Fruit fly (Drosophila melanogaster) whole organism, embryonic: ENCODE measurements around the gene Kr-h2.

Experiments
- BEAF-32 ChIP-seq: fragments of 200-800 bp; sonication (Bioruptor generic); optimal IDR thresholded peaks from 3 replicates; lab custom pipeline; 2017; ENCODE audit warnings: missing biosample characterization, missing genetic modification characterization, mild to moderate bottlenecking, moderate library complexity, missing genetic modification reagents
- CG10209 ChIP-seq: fragments of 200-800 bp; sonication (Bioruptor generic); optimal IDR thresholded peaks from 3 replicates; lab custom pipeline; 2017; ENCODE audit warnings: missing biosample characterization, mild to moderate bottlenecking, missing genetic modification characterization, missing genetic modification reagents
- CG11398 ChIP-seq: fragments of 200-800 bp; sonication (Bioruptor generic); optimal IDR thresholded peaks from 2 replicates; lab custom pipeline; 2016; ENCODE audit warnings: missing biosample characterization, missing genetic modification characterization
- CG11560 ChIP-seq: fragments of 200-800 bp; sonication (Bioruptor generic); IDR thresholded peaks from 3 replicates; pipeline ENCODE4 v1.3.6; 2022; ENCODE audit warnings: missing biosample characterization, missing genetic modification characterization
- CG14014 ChIP-seq: fragments of 200-800 bp; sonication (Bioruptor generic); IDR thresholded peaks from 2 replicates; pipeline ENCODE4 v1.3.6; 2022; ENCODE audit warnings: missing biosample characterization, missing genetic modification characterization
- CG15479 ChIP-seq: fragments of 200-800 bp; sonication (Bioruptor generic); optimal IDR thresholded peaks from 3 replicates; lab custom pipeline; 2019; ENCODE audit warnings: missing biosample characterization, mild to moderate bottlenecking, missing genetic modification characterization, moderate library complexity
- CG1603 ChIP-seq: fragments of 200-800 bp; sonication (Bioruptor generic); optimal IDR thresholded peaks from 2 replicates; lab custom pipeline; 2019; ENCODE audit warnings: missing biosample characterization, mild to moderate bottlenecking, missing genetic modification characterization, moderate library complexity
- CG16863 ChIP-seq: fragments of 200-800 bp; sonication (Bioruptor generic); optimal IDR thresholded peaks from 3 replicates; lab custom pipeline; 2016; ENCODE audit warnings: missing biosample characterization, missing genetic modification characterization
- CG17612 ChIP-seq: fragments of 200-800 bp; sonication (Bioruptor generic); IDR thresholded peaks from 2 replicates; pipeline ENCODE4 v1.3.6; 2022; ENCODE audit warnings: missing biosample characterization, missing genetic modification characterization
- CG18599 ChIP-seq: fragments of 200-800 bp; sonication (Bioruptor generic); optimal IDR thresholded peaks from 3 replicates; lab custom pipeline; 2017; ENCODE audit warnings: missing biosample characterization, missing genetic modification characterization, mild to moderate bottlenecking, moderate library complexity, missing genetic modification reagents
- CG2129 ChIP-seq: fragments of 200-800 bp; sonication (Bioruptor generic); IDR thresholded peaks from 2 replicates; pipeline ENCODE4 v1.3.6; 2022; ENCODE audit warnings: missing biosample characterization, missing genetic modification characterization; ENCODE audit not compliant: partially characterized antibody
- CG3163 ChIP-seq: fragments of 200-800 bp; sonication (Bioruptor generic); optimal IDR thresholded peaks from 3 replicates; lab custom pipeline; 2016; ENCODE audit warnings: missing biosample characterization, missing genetic modification characterization
- CG34224 ChIP-seq: fragments of 200-800 bp; sonication (Bioruptor generic); IDR thresholded peaks from 3 replicates; pipeline ENCODE4 v1.3.6; 2022; ENCODE audit warnings: missing biosample characterization, missing genetic modification characterization; ENCODE audit not compliant: partially characterized antibody
- CG3995 ChIP-seq: fragments of 200-800 bp; sonication (Bioruptor generic); optimal IDR thresholded peaks from 3 replicates; lab custom pipeline; 2016; ENCODE audit warnings: missing biosample characterization, missing genetic modification characterization
- CG8281 ChIP-seq: fragments of 200-800 bp; sonication (Bioruptor generic); optimal IDR thresholded peaks from 2 replicates; lab custom pipeline; 2018; ENCODE audit warnings: missing biosample characterization, mild to moderate bottlenecking, missing genetic modification characterization, moderate library complexity
- CG8765 ChIP-seq: fragments of 200-800 bp; sonication (Bioruptor generic); IDR thresholded peaks from 2 replicates; pipeline ENCODE4 v1.3.6; 2022; ENCODE audit warnings: missing biosample characterization, missing genetic modification characterization
- Deaf1 ChIP-seq: fragments of 200-800 bp; optimal IDR thresholded peaks from 3 replicates; lab custom pipeline; 2019; ENCODE audit warnings: missing biosample characterization, mild to moderate bottlenecking, missing genetic modification characterization, moderate library complexity
- E2f1 ChIP-seq: fragments of 200-800 bp; sonication (Bioruptor generic); IDR thresholded peaks from 2 replicates; pipeline ENCODE4 v1.3.6; 2022; ENCODE audit warnings: missing biosample characterization, missing genetic modification characterization
- E2f2 ChIP-seq: fragments of 200-800 bp; sonication (Bioruptor generic); IDR thresholded peaks from 2 replicates; pipeline ENCODE4 v1.3.6; 2022; ENCODE audit warnings: missing biosample characterization, missing genetic modification characterization
- Ets97D ChIP-seq: fragments of 200-800 bp; sonication (Bioruptor generic); optimal IDR thresholded peaks from 3 replicates; lab custom pipeline; 2016; ENCODE audit warnings: missing biosample characterization, missing genetic modification characterization
- Gsc ChIP-seq: fragments of 200-800 bp; sonication (Bioruptor generic); IDR thresholded peaks from 2 replicates; pipeline ENCODE4 v1.3.6; 2022; ENCODE audit warnings: missing biosample characterization, missing genetic modification characterization
- Gug ChIP-seq: fragments of 200-800 bp; sonication (Bioruptor generic); IDR thresholded peaks from 4 replicates; pipeline ENCODE4 v1.3.6; 2022; ENCODE audit warnings: missing biosample characterization, missing genetic modification characterization
- Jarid2 ChIP-seq: fragments of 200-800 bp; sonication (Bioruptor generic); optimal IDR thresholded peaks from 3 replicates; lab custom pipeline; 2017; ENCODE audit warnings: mild to moderate bottlenecking, missing biosample characterization, missing genetic modification reagents, missing genetic modification characterization
- MBD-R2 ChIP-seq: fragments of 200-800 bp; sonication (Bioruptor generic); IDR thresholded peaks from 2 replicates; pipeline ENCODE4 v1.3.6; 2022; ENCODE audit warnings: missing biosample characterization, missing genetic modification characterization
- NC2β ChIP-seq: fragments of 200-800 bp; sonication (Bioruptor generic); optimal IDR thresholded peaks from 2 replicates; lab custom pipeline; 2016; ENCODE audit warnings: missing biosample characterization, missing genetic modification characterization
- Nf-YA ChIP-seq: fragments of 200-800 bp; sonication (Bioruptor generic); IDR thresholded peaks from 2 replicates; pipeline ENCODE4 v1.3.6; 2022; ENCODE audit warnings: missing biosample characterization, missing genetic modification characterization
- Oaz ChIP-seq: fragments of 200-800 bp; sonication (Bioruptor generic); IDR thresholded peaks from 2 replicates; pipeline ENCODE4 v1.3.6; 2022; ENCODE audit warnings: missing biosample characterization, missing genetic modification characterization
- Opbp ChIP-seq: fragments of 200-800 bp; sonication (Bioruptor generic); IDR thresholded peaks from 3 replicates; pipeline ENCODE4 v1.3.6; 2022; ENCODE audit warnings: missing biosample characterization, missing genetic modification characterization; ENCODE audit not compliant: partially characterized antibody
- Ravus ChIP-seq: fragments of 200-800 bp; sonication (Bioruptor generic); IDR thresholded peaks from 2 replicates; pipeline ENCODE4 v1.3.6; 2022; ENCODE audit warnings: missing biosample characterization, missing genetic modification characterization
- Rfx ChIP-seq: fragments of 200-800 bp; sonication (Bioruptor generic); IDR thresholded peaks from 2 replicates; pipeline ENCODE4 v1.3.6; 2022; ENCODE audit warnings: missing biosample characterization, missing genetic modification characterization
- Sry-δ ChIP-seq: fragments of 200-800 bp; sonication (Bioruptor generic); optimal IDR thresholded peaks from 2 replicates; lab custom pipeline; 2016; ENCODE audit warnings: missing biosample characterization, missing genetic modification characterization
- abd-A ChIP-seq: fragments of 200-800 bp; sonication (Bioruptor generic); optimal IDR thresholded peaks from 3 replicates; lab custom pipeline; 2019; ENCODE audit warnings: missing biosample characterization, mild to moderate bottlenecking, missing genetic modification characterization, moderate library complexity
- aop ChIP-seq: fragments of 200-800 bp; sonication (Bioruptor generic); IDR thresholded peaks from 2 replicates; pipeline ENCODE4 v1.3.6; 2022; ENCODE audit warnings: missing biosample characterization, missing genetic modification characterization
- bcd ChIP-seq: fragments of 200-800 bp; sonication (Bioruptor generic); optimal IDR thresholded peaks from 2 replicates; lab custom pipeline; 2017; ENCODE audit warnings: missing biosample characterization, mild to moderate bottlenecking, missing genetic modification characterization
- bsh ChIP-seq, 2 experiments: fragments of 200-800 bp; sonication (Bioruptor generic); optimal IDR thresholded peaks; 2 replicates each; lab custom pipeline; 2017 to 2018; ENCODE audit warnings: mild to moderate bottlenecking in 2 of 2, missing biosample characterization in 2 of 2, missing genetic modification characterization in 2 of 2, moderate library complexity in 1 of 2
- cad ChIP-seq: fragments of >200 bp; optimal IDR thresholded peaks from 2 replicates; lab custom pipeline; 2017; ENCODE audit warnings: missing biosample characterization, missing genetic modification characterization
- cg ChIP-seq: fragments of 200-800 bp; sonication (Bioruptor generic); optimal IDR thresholded peaks from 3 replicates; lab custom pipeline; 2019; ENCODE audit warnings: missing biosample characterization, mild to moderate bottlenecking, missing genetic modification characterization, moderate library complexity
- esg ChIP-seq: fragments of 200-800 bp; sonication (Bioruptor generic); conservative IDR thresholded peaks from 2 replicates; pipeline ENCODE4 v1.3.6; 2022; ENCODE audit warnings: missing biosample characterization, missing genetic modification characterization
- fd64A ChIP-seq: fragments of 200-800 bp; sonication (Bioruptor generic); optimal IDR thresholded peaks from 3 replicates; lab custom pipeline; 2018; ENCODE audit warnings: missing biosample characterization, mild to moderate bottlenecking, missing genetic modification characterization
- fu2 ChIP-seq: fragments of 200-800 bp; sonication (Bioruptor generic); optimal IDR thresholded peaks from 2 replicates; lab custom pipeline; 2016; ENCODE audit warnings: missing biosample characterization, missing genetic modification characterization
- grau ChIP-seq: fragments of 200-800 bp; optimal IDR thresholded peaks from 3 replicates; lab custom pipeline; 2019; ENCODE audit warnings: missing biosample characterization, mild to moderate bottlenecking, missing genetic modification characterization, moderate library complexity
- gsb-n ChIP-seq: fragments of 200-800 bp; sonication (Bioruptor generic); optimal IDR thresholded peaks from 3 replicates; lab custom pipeline; 2018; ENCODE audit warnings: missing biosample characterization, mild to moderate bottlenecking, missing genetic modification characterization
- her ChIP-seq: fragments of 200-800 bp; sonication (Bioruptor generic); optimal IDR thresholded peaks from 2 replicates; lab custom pipeline; 2016; ENCODE audit warnings: missing biosample characterization, missing genetic modification characterization
- pan ChIP-seq, 4 experiments: fragments of >200 bp in 3 of 4; fragments of 200-800 bp in 1 of 4; sonication (Bioruptor generic) in 1 of 4; optimal IDR thresholded peaks in 3 of 4; IDR thresholded peaks in 1 of 4; 2 replicates each; pipeline versions ENCODE4 v1.3.6 to Lab custom; 2017 to 2022; ENCODE audit warnings: missing biosample characterization in 2 of 4, missing genetic modification characterization in 2 of 4, mixed read lengths in 1 of 4
- sc ChIP-seq, 3 experiments: fragments of >200 bp in 2 of 3; fragments of 200-800 bp in 1 of 3; sonication (Bioruptor generic) in 1 of 3; optimal IDR thresholded peaks; 2 replicates in 2 of 3; 3 replicates in 1 of 3; lab custom pipeline; 2017; ENCODE audit warnings: mild to moderate bottlenecking in 1 of 3, missing biosample characterization in 1 of 3, missing genetic modification characterization in 1 of 3, missing genetic modification reagents in 1 of 3
- sisA ChIP-seq: fragments of 200-800 bp; sonication (Bioruptor generic); IDR thresholded peaks from 2 replicates; pipeline ENCODE4 v1.3.6; 2022; ENCODE audit warnings: missing biosample characterization, missing genetic modification characterization
- slp2 ChIP-seq: fragments of 200-800 bp; sonication (Bioruptor generic); optimal IDR thresholded peaks from 2 replicates; lab custom pipeline; 2016; ENCODE audit warnings: missing biosample characterization, missing genetic modification characterization
- tgo ChIP-seq: fragments of 200-800 bp; sonication (Bioruptor generic); IDR thresholded peaks from 3 replicates; pipeline ENCODE4 v1.3.6; 2022; ENCODE audit warnings: missing biosample characterization, missing genetic modification characterization
- trem ChIP-seq: fragments of 200-800 bp; optimal IDR thresholded peaks from 3 replicates; lab custom pipeline; 2019; ENCODE audit warnings: missing biosample characterization, mild to moderate bottlenecking, missing genetic modification characterization, moderate library complexity
- ttk ChIP-seq: fragments of 200-800 bp; sonication (Bioruptor generic); IDR thresholded peaks from 2 replicates; pipeline ENCODE4 v2.1.2; 2022; ENCODE audit warnings: missing biosample characterization, missing genetic modification characterization
- z ChIP-seq: fragments of 200-800 bp; sonication (Bioruptor generic); IDR thresholded peaks from 3 replicates; pipeline ENCODE4 v1.3.6; 2022; ENCODE audit warnings: missing biosample characterization, missing genetic modification characterization

The Kr-h2 gene

dm6 chr2L:6048542-6048941, 22.2 kb upstream of the Kr-h2 start, which contains the start of the genes CG34179 and slmo (continued):
- no peak for TF ChIP-seq CG14014 (GFP tag; lab: Robert Waterston, UW)
- TF ChIP-seq Oaz, result no peak
- TF ChIP-seq E2f1 (GFP tag; lab: Robert Waterston, UW), result no peak
- TF ChIP-seq BEAF-32 (GFP tag; lab: Kevin White, UChicago), result peak; percentile 20
- no peak for TF ChIP-seq Jarid2 (GFP tag; lab: Kevin White, UChicago)
- no peak for TF ChIP-seq fu2 (GFP tag; lab: Kevin White, UChicago)
- no peak for TF ChIP-seq bsh (GFP tag; optimal IDR thresholded peaks at IDR 0.05; lab: Kevin White, UChicago)
- TF ChIP-seq MBD-R2, result peak; percentile 85
- TF ChIP-seq Ravus, result no peak
- no peak for TF ChIP-seq CG11560
- no peak for TF ChIP-seq ttk (GFP tag; lab: Robert Waterston, UW)
- no peak for TF ChIP-seq CG18599 (GFP tag; lab: Kevin White, UChicago)
- no peak for TF ChIP-seq NC2β (GFP tag; lab: Kevin White, UChicago)
- peak; percentile 12 for TF ChIP-seq CG1603 (tag; lab: Kevin White, UChicago)
- no peak for TF ChIP-seq CG3163 (GFP tag; lab: Kevin White, UChicago)
- TF ChIP-seq Ets97D (GFP tag; lab: Kevin White, UChicago), result no peak
- no peak for TF ChIP-seq abd-A (tag; lab: Kevin White, UChicago)
- no peak for TF ChIP-seq esg (GFP tag; lab: Robert Waterston, UW)
- TF ChIP-seq Sry-δ (GFP tag; lab: Kevin White, UChicago), result peak; percentile 33
- TF ChIP-seq cad (GFP tag; lab: Kevin White, UChicago), result no peak
- no peak for TF ChIP-seq gsb-n (tag; lab: Kevin White, UChicago)
- TF ChIP-seq cg (GFP tag; lab: Kevin White, UChicago), result no peak
- TF ChIP-seq tgo (GFP tag; lab: Robert Waterston, UW), result no peak
- TF ChIP-seq CG15479 (GFP tag; lab: Kevin White, UChicago), result no peak
- TF ChIP-seq CG16863, result no peak
- no peak for TF ChIP-seq pan (optimal IDR thresholded peaks at IDR 0.05; lab: Kevin White, UChicago)
- TF ChIP-seq pan (GFP tag; optimal IDR thresholded peaks at IDR 0.05 in 1 of 2, IDR thresholded peaks at IDR 0.05 in 1 of 2), result no peak
- no peak for TF ChIP-seq Rfx (GFP tag; lab: Robert Waterston, UW)
- no peak for TF ChIP-seq grau
- peak; percentile 35 for TF ChIP-seq trem
- no peak for TF ChIP-seq sc (optimal IDR thresholded peaks at IDR 0.05; lab: Kevin White, UChicago)
- TF ChIP-seq sc (GFP tag; optimal IDR thresholded peaks at IDR 0.05; lab: Kevin White, UChicago), result no peak
- TF ChIP-seq Nf-YA (GFP tag; lab: Robert Waterston, UW), result no peak
- no peak for TF ChIP-seq CG3995 (GFP tag; lab: Kevin White, UChicago)
- no peak for TF ChIP-seq CG10209
- TF ChIP-seq her, result no peak
- 0 out of 3 replicates have a peak, but pooled peaks have one; percentile 15 for TF ChIP-seq CG34224 (GFP tag; lab: Robert Waterston, UW)
- peak; percentile 43; the same call in 1 of the 3 replicates for TF ChIP-seq Opbp (GFP tag; lab: Robert Waterston, UW)
- TF ChIP-seq E2f2 (GFP tag; lab: Robert Waterston, UW), result peak; percentile 52
- no peak for TF ChIP-seq CG17612
- TF ChIP-seq fd64A (GFP tag; lab: Kevin White, UChicago), result no peak
- no peak for TF ChIP-seq CG11398
- TF ChIP-seq CG8281 (tag; lab: Kevin White, UChicago), result no peak
- no peak for TF ChIP-seq Gsc (GFP tag; lab: Robert Waterston, UW)
- no peak for TF ChIP-seq z
- TF ChIP-seq bcd, result no peak
- no peak for TF ChIP-seq CG8765 (GFP tag; lab: Robert Waterston, UW)
- no peak for TF ChIP-seq slp2
- TF ChIP-seq sisA (GFP tag; lab: Robert Waterston, UW), result no peak
- TF ChIP-seq Deaf1 (tag; lab: Kevin White, UChicago), result no peak
- no peak for TF ChIP-seq Gug (GFP tag; lab: Robert Waterston, UW)
- no peak for TF ChIP-seq CG2129 (GFP tag; lab: Robert Waterston, UW)
- TF ChIP-seq aop (GFP tag; lab: Robert Waterston, UW), result no peak
